Worm (Caenorhabditis elegans): ENCODE measurements around the gene C05D9.4.
A peak's percentile ranks its signal among the peaks of the same experiment; 100 is the strongest.

The C05D9.4 gene

DNA sequence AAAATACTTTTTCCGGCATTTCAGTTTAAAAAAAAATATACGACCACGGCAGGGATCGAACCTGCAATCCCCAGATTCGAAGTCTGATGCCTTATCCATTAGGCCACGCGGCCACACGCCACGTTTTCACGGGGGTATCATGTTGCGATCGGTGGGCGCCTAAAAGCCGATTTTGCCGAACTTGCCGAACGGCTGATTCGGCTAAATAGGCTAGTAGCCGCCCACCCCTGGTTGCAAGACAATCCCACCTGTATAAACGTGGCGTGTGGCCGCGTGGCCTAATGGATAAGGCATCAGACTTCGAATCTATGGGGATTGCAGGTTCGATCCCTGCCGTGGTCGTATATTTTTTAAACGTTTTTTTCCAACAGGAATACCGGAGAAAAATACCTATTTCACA, 18.7 kb upstream of the C05D9.4 start:
- TF ChIP-seq mab-5 (tag; optimal IDR thresholded peaks at IDR 0.05) (no peak), nhr-2 (tag; optimal IDR thresholded peaks at IDR 0.05) (no peak), ztf-11 (tag; optimal IDR thresholded peaks at IDR 0.05) (no peak), lsy-2 (tag; optimal IDR thresholded peaks at IDR 0.05) (no peak), nhr-237 (tag; optimal IDR thresholded peaks at IDR 0.05) (no peak), bed-3 (GFP tag; optimal IDR thresholded peaks at IDR 0.05) (no peak), nhr-12 (tag; optimal IDR thresholded peaks at IDR 0.05) (no peak), unc-120 (tag; optimal IDR thresholded peaks at IDR 0.05; ENCODE audit: poor library complexity, severe bottlenecking) (no peak), elt-1 (tag; optimal IDR thresholded peaks at IDR 0.05; ENCODE audit: borderline replicate concordance, insufficient read depth) (no peak)

DNA sequence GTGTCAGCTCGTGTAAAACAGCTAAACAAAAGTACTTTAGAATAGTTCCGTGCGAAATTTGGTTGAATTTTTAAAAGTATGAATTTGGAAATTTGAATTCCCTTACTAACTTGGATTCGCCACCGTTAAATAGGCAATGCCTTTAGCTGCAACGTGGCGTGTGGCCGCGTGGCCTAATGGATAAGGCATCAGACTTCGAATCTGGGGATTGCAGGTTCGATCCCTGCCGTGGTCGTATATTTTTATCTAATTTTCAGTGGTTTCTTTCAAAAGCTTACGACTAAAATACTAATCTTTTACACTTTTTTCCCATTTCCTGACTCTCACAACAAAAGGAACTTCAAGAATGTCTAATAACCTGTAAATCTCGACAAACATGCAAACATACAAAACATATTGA, 18.2 kb upstream of the C05D9.4 start:
- no peak for TF ChIP-seq ceh-43 (GFP tag; optimal IDR thresholded peaks at IDR 0.05)
- TF ChIP-seq ham-2 (GFP tag; optimal IDR thresholded peaks at IDR 0.05), result no peak
- no peak for TF ChIP-seq unc-39 (tag; optimal IDR thresholded peaks at IDR 0.05)
- TF ChIP-seq ztf-11 (tag; optimal IDR thresholded peaks at IDR 0.05), result no peak
- TF ChIP-seq hlh-1 (tag; optimal IDR thresholded peaks at IDR 0.05), result no peak
- TF ChIP-seq snpc-4 (tag; optimal IDR thresholded peaks at IDR 0.05), result no peak
- no peak for TF ChIP-seq lin-13 (tag; optimal IDR thresholded peaks at IDR 0.05)
- TF ChIP-seq nhr-237 (tag; optimal IDR thresholded peaks at IDR 0.05), result no peak
- no peak for TF ChIP-seq drap-1 (GFP tag; optimal IDR thresholded peaks at IDR 0.05)
- no peak for TF ChIP-seq lsy-2 (tag; optimal IDR thresholded peaks at IDR 0.05)
- TF ChIP-seq pha-4 (tag; optimal IDR thresholded peaks at IDR 0.05), result no peak
- TF ChIP-seq unc-62 (GFP tag; optimal IDR thresholded peaks at IDR 0.05), result no peak
- TF ChIP-seq elt-3 (tag; optimal IDR thresholded peaks at IDR 0.05), result no peak
- no peak for TF ChIP-seq flh-1 (GFP tag; optimal IDR thresholded peaks at IDR 0.05)
- TF ChIP-seq bed-3 (GFP tag; optimal IDR thresholded peaks at IDR 0.05), result no peak
- TF ChIP-seq tbx-8 (GFP tag; optimal IDR thresholded peaks at IDR 0.05), result no peak
- TF ChIP-seq cnd-1 (tag; optimal IDR thresholded peaks at IDR 0.05), result no peak
- TF ChIP-seq ceh-83 (GFP tag; optimal IDR thresholded peaks at IDR 0.05), result no peak
- TF ChIP-seq blmp-1 (tag; optimal IDR thresholded peaks at IDR 0.05), result no peak

DNA sequence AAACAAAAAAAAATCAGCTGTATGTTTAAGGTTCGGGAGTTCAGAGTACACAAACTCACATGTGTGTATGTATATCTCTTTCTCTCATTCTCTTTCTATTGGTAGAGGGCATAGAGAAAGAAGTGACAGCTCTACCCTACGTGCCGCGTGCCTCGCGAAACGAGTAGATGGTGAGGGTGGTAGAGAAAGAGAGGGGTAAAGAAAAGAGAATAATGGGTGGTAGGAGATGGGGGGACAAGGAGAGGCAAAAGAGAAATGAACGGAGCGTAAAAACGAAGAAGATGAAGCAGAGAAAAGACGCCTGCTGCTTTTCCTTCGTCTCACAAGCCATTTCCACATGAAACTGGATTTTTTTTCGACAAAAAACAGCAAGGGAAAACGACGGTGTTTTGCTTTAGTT, 14.7 kb upstream of the C05D9.4 start:
- TF ChIP-seq blmp-1 (tag; optimal IDR thresholded peaks at IDR 0.05), result peak; percentile 54
- TF ChIP-seq tbx-8 (GFP tag; optimal IDR thresholded peaks at IDR 0.05), result no peak
- peak; percentile 70 for TF ChIP-seq ham-2 (GFP tag; optimal IDR thresholded peaks at IDR 0.05)
- TF ChIP-seq unc-39 (tag; optimal IDR thresholded peaks at IDR 0.05), result no peak
- no peak for TF ChIP-seq nhr-76 (tag; optimal IDR thresholded peaks at IDR 0.05)
- peak; percentile 99 for TF ChIP-seq unc-62 (GFP tag; optimal IDR thresholded peaks at IDR 0.05)
- TF ChIP-seq pha-4 (tag; optimal IDR thresholded peaks at IDR 0.05), result peak; percentile 93
- peak; percentile 78 for TF ChIP-seq sptf-1 (tag; optimal IDR thresholded peaks at IDR 0.05)
- peak; percentile 83 for TF ChIP-seq mep-1 (tag; optimal IDR thresholded peaks at IDR 0.05)
- TF ChIP-seq M03D4.4 (tag; optimal IDR thresholded peaks at IDR 0.05), result peak; percentile 53
- TF ChIP-seq ztf-11 (tag; optimal IDR thresholded peaks at IDR 0.05), result no peak
- TF ChIP-seq flh-1 (GFP tag; optimal IDR thresholded peaks at IDR 0.05), result no peak
- TF ChIP-seq lsy-2 (tag; optimal IDR thresholded peaks at IDR 0.05), result peak; percentile 30
- no peak for TF ChIP-seq nhr-2 (tag; optimal IDR thresholded peaks at IDR 0.05)
- TF ChIP-seq ceh-43 (GFP tag; optimal IDR thresholded peaks at IDR 0.05), result no peak
- TF ChIP-seq lin-32 (GFP tag; optimal IDR thresholded peaks at IDR 0.05), result no peak
- TF ChIP-seq zip-8 (tag; optimal IDR thresholded peaks at IDR 0.05), result no peak
- peak; percentile 69 for TF ChIP-seq drap-1 (GFP tag; optimal IDR thresholded peaks at IDR 0.05)
- peak; percentile 87 for TF ChIP-seq nhr-237 (tag; optimal IDR thresholded peaks at IDR 0.05)
- peak; percentile 71 for TF ChIP-seq mls-2 (tag; optimal IDR thresholded peaks at IDR 0.05)
- TF ChIP-seq unc-120 (tag; optimal IDR thresholded peaks at IDR 0.05; ENCODE audit: poor library complexity, severe bottlenecking), result peak; percentile 94
- TF ChIP-seq snpc-4 (tag; optimal IDR thresholded peaks at IDR 0.05), result no peak
- TF ChIP-seq nhr-28 (tag; optimal IDR thresholded peaks at IDR 0.05), result no peak
- TF ChIP-seq ces-1 (GFP tag; optimal IDR thresholded peaks at IDR 0.05), result peak; percentile 78
- peak; percentile 13 for TF ChIP-seq sem-2 (GFP tag; optimal IDR thresholded peaks at IDR 0.05)
- TF ChIP-seq cnd-1 (tag; optimal IDR thresholded peaks at IDR 0.05), result peak; percentile 44
- TF ChIP-seq elt-1 (tag; optimal IDR thresholded peaks at IDR 0.05; ENCODE audit: borderline replicate concordance, insufficient read depth), result no peak
- TF ChIP-seq mab-5 (tag; optimal IDR thresholded peaks at IDR 0.05), result no peak
- no peak for TF ChIP-seq elt-3 (tag; optimal IDR thresholded peaks at IDR 0.05)
- TF ChIP-seq ceh-39 (tag; optimal IDR thresholded peaks at IDR 0.05), result peak; percentile 26
- TF ChIP-seq nhr-12 (tag; optimal IDR thresholded peaks at IDR 0.05), result no peak
- peak; percentile 90 for TF ChIP-seq hlh-1 (tag; optimal IDR thresholded peaks at IDR 0.05)
- TF ChIP-seq ceh-83 (GFP tag; optimal IDR thresholded peaks at IDR 0.05), result no peak
- TF ChIP-seq bed-3 (GFP tag; optimal IDR thresholded peaks at IDR 0.05), result no peak
- TF ChIP-seq lin-13 (tag; optimal IDR thresholded peaks at IDR 0.05), result peak; percentile 13

All from whole organism, mixed stage, embryonic.